Fruit fly (Drosophila melanogaster) whole organism, adult: ENCODE results near the gene Clp.

Experiments
- CG11617 ChIP-seq: fragments of 200-800 bp; sonication (Bioruptor generic); optimal IDR thresholded peaks from 2 replicates; lab custom pipeline; 2017; ENCODE audit warnings: mild to moderate bottlenecking, missing biosample characterization, missing genetic modification reagents, missing genetic modification characterization
- CG12768 ChIP-seq: fragments of 200-800 bp; sonication (Bioruptor generic); optimal IDR thresholded peaks from 2 replicates; lab custom pipeline; 2017; ENCODE audit warnings: missing biosample characterization, missing genetic modification characterization, mild to moderate bottlenecking, moderate library complexity, missing genetic modification reagents
- CG14711 ChIP-seq: fragments of 200-800 bp; sonication (Bioruptor generic); optimal IDR thresholded peaks from 2 replicates; lab custom pipeline; 2018; ENCODE audit warnings: missing biosample characterization, mild to moderate bottlenecking, missing genetic modification characterization, moderate library complexity
- CG1620 ChIP-seq: fragments of 200-800 bp; sonication (Bioruptor generic); optimal IDR thresholded peaks from 2 replicates; lab custom pipeline; 2016; ENCODE audit warnings: missing biosample characterization, missing genetic modification characterization
- CG33017 ChIP-seq: fragments of 200-800 bp; sonication (Bioruptor generic); optimal IDR thresholded peaks from 2 replicates; lab custom pipeline; 2018; ENCODE audit warnings: missing biosample characterization, mild to moderate bottlenecking, missing genetic modification characterization, moderate library complexity
- CG5204 ChIP-seq: fragments of 200-800 bp; sonication (Bioruptor generic); optimal IDR thresholded peaks from 2 replicates; lab custom pipeline; 2016; ENCODE audit warnings: missing biosample characterization, missing genetic modification characterization
- CG7045 ChIP-seq: fragments of 200-800 bp; sonication (Bioruptor generic); optimal IDR thresholded peaks from 2 replicates; lab custom pipeline; 2017; ENCODE audit warnings: missing biosample characterization, mild to moderate bottlenecking, missing genetic modification characterization
- CG7101 ChIP-seq: fragments of 200-800 bp; sonication (Bioruptor generic); optimal IDR thresholded peaks from 2 replicates; lab custom pipeline; 2018; ENCODE audit warnings: missing biosample characterization, mild to moderate bottlenecking, missing genetic modification characterization, moderate library complexity
- Clk ChIP-seq: fragments of 200-800 bp; sonication (Bioruptor generic); optimal IDR thresholded peaks from 2 replicates; lab custom pipeline; 2017; ENCODE audit warnings: missing biosample characterization, missing genetic modification characterization
- Crg-1 ChIP-seq: fragments of 200-800 bp; sonication (Bioruptor generic); optimal IDR thresholded peaks from 2 replicates; lab custom pipeline; 2016; ENCODE audit warnings: missing biosample characterization, missing genetic modification characterization
- Hr96 ChIP-seq: fragments of 200-800 bp; sonication (Bioruptor generic); optimal IDR thresholded peaks from 2 replicates; lab custom pipeline; 2016; ENCODE audit warnings: missing biosample characterization, missing genetic modification characterization
- Mnt ChIP-seq: fragments of 200-800 bp; sonication (Bioruptor generic); optimal IDR thresholded peaks from 2 replicates; lab custom pipeline; 2016; ENCODE audit warnings: missing biosample characterization, mild to moderate bottlenecking, missing genetic modification characterization
- bab1 ChIP-seq: fragments of 200-800 bp; sonication (Bioruptor generic); optimal IDR thresholded peaks from 3 replicates; lab custom pipeline; 2019; ENCODE audit warnings: missing biosample characterization, mild to moderate bottlenecking, missing genetic modification characterization, moderate library complexity
- cic ChIP-seq: fragments of 200-800 bp; sonication (Bioruptor generic); optimal IDR thresholded peaks from 2 replicates; lab custom pipeline; 2017; ENCODE audit warnings: missing biosample characterization, mild to moderate bottlenecking, missing genetic modification characterization, moderate library complexity
- cnc ChIP-seq, 2 experiments: fragments of >200 bp; optimal IDR thresholded peaks; 2 replicates each; lab custom pipeline; 2017
- kay ChIP-seq: fragments of 200-800 bp; sonication (Bioruptor generic); peaks from one replicate; lab custom pipeline; 2016; ENCODE audit warnings: missing biosample characterization, missing genetic modification characterization, borderline replicate concordance
- ovo ChIP-seq: fragments of 200-800 bp; sonication (Bioruptor generic); optimal IDR thresholded peaks from 2 replicates; lab custom pipeline; 2016; ENCODE audit warnings: missing biosample characterization, missing genetic modification characterization
- pad ChIP-seq: fragments of 200-800 bp; sonication (Bioruptor generic); optimal IDR thresholded peaks from 3 replicates; lab custom pipeline; 2017; ENCODE audit warnings: missing biosample characterization, missing genetic modification characterization, mild to moderate bottlenecking, moderate library complexity, missing genetic modification reagents
- tj ChIP-seq: fragments of 200-800 bp; sonication (Bioruptor generic); optimal IDR thresholded peaks from 3 replicates; lab custom pipeline; 2017; ENCODE audit warnings: missing biosample characterization, mild to moderate bottlenecking, missing genetic modification characterization, moderate library complexity
- toe ChIP-seq: fragments of 200-800 bp; sonication (Bioruptor generic); optimal IDR thresholded peaks from 2 replicates; lab custom pipeline; 2016; ENCODE audit warnings: missing biosample characterization, missing genetic modification characterization

Gene Clp

DNA sequence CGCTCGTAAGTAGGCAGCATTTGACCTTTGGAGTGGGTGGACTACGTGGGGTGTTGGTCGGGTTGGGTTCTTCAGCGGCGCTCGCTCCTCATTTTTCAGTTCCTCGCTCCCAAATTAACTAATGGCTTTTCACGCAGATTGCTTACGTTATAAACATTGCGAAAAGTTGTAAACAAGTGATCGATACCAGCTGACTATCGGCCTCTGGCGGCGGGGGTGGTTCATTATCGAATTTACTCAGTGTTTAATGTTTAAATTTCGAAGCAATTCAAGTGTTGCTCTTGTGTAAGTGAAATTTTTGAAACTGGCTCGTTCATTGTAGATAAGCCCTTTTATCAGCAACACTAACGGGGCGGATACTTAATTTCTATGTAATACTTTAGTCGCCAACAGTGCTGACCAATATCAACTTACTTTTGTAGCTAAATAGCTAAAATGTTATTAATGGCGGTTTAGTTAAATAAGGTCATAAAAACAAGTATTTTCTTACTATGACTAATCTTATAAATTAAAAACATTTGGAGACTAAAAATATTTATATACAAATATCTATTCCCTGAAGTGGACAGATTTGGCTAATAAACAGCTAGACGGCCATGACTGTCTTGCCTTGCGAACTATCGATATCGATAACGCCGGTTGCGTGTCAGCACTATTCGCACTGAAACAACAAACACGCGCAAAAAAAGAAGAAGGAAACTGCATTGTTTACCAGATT is at the start of gene Clp, which contains the start of gene PGAP2:
Gene Clp (plus strand): TSS at position 650 of the 718 bp plus-strand sequence.
Gene PGAP2 (minus strand): TSS at position 194 of the 718 bp plus-strand sequence.
- TF ChIP-seq pad (GFP tag; lab: Kevin White, UChicago) = peak; percentile 55
- TF ChIP-seq ovo = no peak
- TF ChIP-seq cnc (optimal IDR thresholded peaks at IDR 0.05; lab: Kevin White, UChicago) = no peak
- peak; percentile 66 for TF ChIP-seq Crg-1 (GFP tag; lab: Kevin White, UChicago)
- TF ChIP-seq CG5204 (GFP tag; lab: Kevin White, UChicago) = no peak
- TF ChIP-seq Clk (GFP tag; lab: Kevin White, UChicago) = peak; percentile 42
- TF ChIP-seq CG12768 (GFP tag; lab: Kevin White, UChicago) = peak; percentile 41
- TF ChIP-seq CG7101 (tag; lab: Kevin White, UChicago) = peak; percentile 75
- peak; percentile 78 for TF ChIP-seq CG11617
- TF ChIP-seq Hr96 = peak; percentile 60
- TF ChIP-seq CG1620 = peak; percentile 71
- no peak for TF ChIP-seq kay (GFP tag; lab: Kevin White, UChicago)
- TF ChIP-seq tj (GFP tag; lab: Kevin White, UChicago) = peak; percentile 79
- TF ChIP-seq toe (GFP tag; lab: Kevin White, UChicago) = peak; percentile 86
- peak; percentile 21 for TF ChIP-seq cic (GFP tag; lab: Kevin White, UChicago)
- peak; percentile 46 for TF ChIP-seq CG33017 (tag; lab: Kevin White, UChicago)
- peak; percentile 59 for TF ChIP-seq CG7045 (GFP tag; lab: Kevin White, UChicago)
- peak; percentile 64 for TF ChIP-seq Mnt (GFP tag; lab: Kevin White, UChicago)
- peak; percentile 68 for TF ChIP-seq CG14711 (tag; lab: Kevin White, UChicago)
- TF ChIP-seq bab1 (GFP tag; lab: Kevin White, UChicago) = peak; percentile 53

DNA sequence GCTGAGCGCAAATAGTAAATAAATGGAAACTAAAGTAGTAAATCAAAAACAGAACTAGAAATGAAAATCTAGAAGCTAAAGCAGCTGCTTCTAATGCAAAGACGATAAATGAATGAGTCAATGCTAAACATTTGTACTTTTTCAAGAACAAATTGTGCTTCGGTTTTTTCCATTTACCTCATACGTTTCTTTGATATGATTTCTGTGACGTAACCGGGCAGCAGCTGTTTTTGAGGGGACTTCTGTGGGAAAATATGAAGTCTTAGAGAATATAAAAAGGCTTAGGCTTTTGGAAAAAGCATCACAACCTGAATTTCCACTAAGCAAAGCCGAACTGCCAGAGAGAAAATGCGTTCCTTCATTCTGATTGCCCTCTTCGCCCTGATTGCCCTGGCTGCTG is 46.5 kb upstream of the Clp start, which contains the start of gene CG12506:
Gene CG12506 (plus strand): TSS at position 301 of the 400 bp plus-strand sequence.
- TF ChIP-seq Clk (GFP tag; lab: Kevin White, UChicago) (no peak), CG7101 (tag; lab: Kevin White, UChicago) (no peak), cnc (optimal IDR thresholded peaks at IDR 0.05; lab: Kevin White, UChicago) (no peak), tj (GFP tag; lab: Kevin White, UChicago) (no peak), CG14711 (tag; lab: Kevin White, UChicago) (no peak), CG7045 (GFP tag; lab: Kevin White, UChicago) (no peak), CG33017 (tag; lab: Kevin White, UChicago) (no peak), pad (GFP tag; lab: Kevin White, UChicago) (no peak), kay (GFP tag; lab: Kevin White, UChicago) (no peak), Mnt (GFP tag; lab: Kevin White, UChicago) (no peak), CG5204 (GFP tag; lab: Kevin White, UChicago) (no peak), ovo (no peak), CG11617 (no peak), Hr96 (no peak), Crg-1 (GFP tag; lab: Kevin White, UChicago) (no peak), CG12768 (GFP tag; lab: Kevin White, UChicago) (no peak), bab1 (GFP tag; lab: Kevin White, UChicago) (no peak), CG1620 (no peak), toe (GFP tag; lab: Kevin White, UChicago) (no peak)

DNA sequence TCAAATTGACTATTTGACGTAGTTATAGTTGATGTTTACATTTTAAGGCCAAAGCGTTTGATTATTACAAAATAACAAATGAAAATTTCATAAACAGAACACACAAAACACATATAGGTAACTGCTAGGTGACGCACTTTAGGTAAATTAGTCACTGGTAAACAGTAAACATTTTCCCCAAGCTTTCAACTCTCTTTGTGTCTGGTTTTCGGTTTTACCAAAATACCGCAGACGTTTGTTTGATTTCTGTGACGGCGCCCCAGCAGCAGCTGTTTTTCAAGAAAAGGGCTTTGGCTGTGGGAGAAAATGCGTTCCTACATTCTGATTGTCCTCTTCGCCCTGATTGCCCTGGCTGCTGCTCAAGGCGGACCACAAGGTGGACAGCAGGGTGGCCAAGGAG is 43.5 kb upstream of the Clp start, which contains the start of gene CG13946:
Gene CG13946 (plus strand): TSS at position 301 of the 400 bp plus-strand sequence.
- no peak for TF ChIP-seq Mnt (GFP tag; lab: Kevin White, UChicago)

DNA sequence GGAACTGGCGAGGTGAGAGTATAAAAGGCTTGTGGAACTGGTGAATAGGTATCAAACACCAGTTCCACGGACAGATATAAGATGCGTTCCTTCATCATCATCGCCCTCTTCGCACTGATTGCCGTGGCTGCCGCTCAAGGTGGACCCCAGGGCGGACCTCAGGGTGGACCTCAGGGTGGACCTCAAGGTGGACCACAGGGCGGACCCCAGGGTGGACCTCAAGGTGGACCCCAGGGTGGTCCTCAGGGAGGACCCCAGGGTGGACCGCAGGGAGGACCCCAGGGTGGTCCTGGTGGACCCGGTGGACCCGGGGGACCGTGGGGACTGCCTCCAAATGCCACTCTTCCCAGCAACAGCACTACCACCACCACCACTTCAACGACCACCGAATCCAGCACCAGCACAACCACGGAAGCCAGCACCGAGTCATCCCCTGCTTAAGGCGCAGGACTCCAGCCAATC is 40.6 kb upstream of the Clp start, which contains the start of gene CG13947:
Gene CG13947 (plus strand): TSS at position 51 of the 462 bp plus-strand sequence.
- no peak for TF ChIP-seq Mnt (GFP tag; lab: Kevin White, UChicago)
- no peak for TF ChIP-seq bab1 (GFP tag; lab: Kevin White, UChicago)
- no peak for TF ChIP-seq tj (GFP tag; lab: Kevin White, UChicago)

DNA sequence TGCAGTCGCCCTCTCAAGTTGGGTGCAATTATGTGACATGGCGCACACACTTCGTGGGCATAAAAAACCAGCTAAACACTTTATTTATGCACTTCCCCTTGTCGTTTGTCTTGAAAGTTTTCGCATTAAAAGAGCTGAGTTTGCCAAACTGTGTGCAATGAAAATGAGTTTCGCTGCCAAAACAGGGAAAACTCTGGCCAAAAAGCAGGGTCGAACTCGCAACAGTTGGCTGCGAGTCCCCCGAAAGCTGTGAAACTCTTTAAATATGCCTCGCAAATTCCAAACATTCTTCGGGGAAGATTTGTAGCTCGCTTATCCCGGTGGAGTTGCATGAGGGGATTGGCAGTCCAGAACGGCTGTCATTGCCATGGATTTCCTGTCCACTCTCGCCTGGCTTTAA is 39.6 kb upstream of the Clp start, which contains the start of gene Gr21a:
Gene Gr21a (plus strand): TSS at position 301 of the 400 bp plus-strand sequence.
- no peak for TF ChIP-seq bab1 (GFP tag; lab: Kevin White, UChicago)
- no peak for TF ChIP-seq Clk (GFP tag; lab: Kevin White, UChicago)
- TF ChIP-seq Mnt (GFP tag; lab: Kevin White, UChicago) = no peak
- no peak for TF ChIP-seq CG7045 (GFP tag; lab: Kevin White, UChicago)
- no peak for TF ChIP-seq toe (GFP tag; lab: Kevin White, UChicago)
- no peak for TF ChIP-seq CG14711 (tag; lab: Kevin White, UChicago)
- no peak for TF ChIP-seq ovo
- no peak for TF ChIP-seq tj (GFP tag; lab: Kevin White, UChicago)
- TF ChIP-seq CG5204 (GFP tag; lab: Kevin White, UChicago) = no peak
- no peak for TF ChIP-seq cic (GFP tag; lab: Kevin White, UChicago)
- TF ChIP-seq CG11617 = no peak
- TF ChIP-seq Hr96 = no peak
- TF ChIP-seq CG1620 = no peak
- TF ChIP-seq kay (GFP tag; lab: Kevin White, UChicago) = no peak
- TF ChIP-seq pad (GFP tag; lab: Kevin White, UChicago) = no peak

DNA sequence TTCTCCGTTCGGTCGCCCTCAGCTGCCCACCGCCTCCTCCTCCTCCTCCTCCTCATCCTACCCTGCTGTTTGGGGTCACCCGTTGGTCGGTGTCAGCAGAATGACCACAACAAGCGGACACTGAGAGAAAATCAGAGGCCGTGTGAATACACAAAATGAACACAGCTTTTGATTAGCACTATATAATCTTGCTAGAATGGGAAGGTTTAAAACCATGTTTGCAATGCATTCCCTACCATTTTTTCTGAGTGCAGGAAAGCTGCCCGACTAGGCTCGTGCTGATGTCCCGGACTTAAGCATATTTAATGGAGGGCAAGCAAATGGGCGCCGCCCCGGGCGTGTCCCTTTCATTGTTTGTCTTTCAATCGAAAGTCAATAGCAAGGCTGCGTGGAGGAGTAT is 38.9 kb upstream of the Clp start:
- TF ChIP-seq cic (GFP tag; lab: Kevin White, UChicago) (no peak), CG14711 (tag; lab: Kevin White, UChicago) (no peak), CG7101 (tag; lab: Kevin White, UChicago) (no peak), CG33017 (tag; lab: Kevin White, UChicago) (no peak), Crg-1 (GFP tag; lab: Kevin White, UChicago) (no peak), CG7045 (GFP tag; lab: Kevin White, UChicago) (no peak), CG11617 (no peak), bab1 (GFP tag; lab: Kevin White, UChicago) (no peak)
